Fruit fly (Drosophila melanogaster): Measurements from ENCODE around the gene Snx17.

Snx17 gene

dm6 chr2L:10191396-10191795, 15.4 kb downstream of the Snx17 start, which contains the start of gene Fum4:
Gene Fum4 (minus strand): TSS chr2L:10191496.
- no peak for TF ChIP-seq CG6854 (GFP tag; optimal IDR thresholded peaks at IDR 0.05)
- TF ChIP-seq Sox15 (GFP tag; optimal IDR thresholded peaks at IDR 0.05), result no peak
- TF ChIP-seq CG7368 (GFP tag; optimal IDR thresholded peaks at IDR 0.05), result no peak
- no peak for TF ChIP-seq CG1621 (tag; optimal IDR thresholded peaks at IDR 0.05)
- TF ChIP-seq lz (GFP tag; optimal IDR thresholded peaks at IDR 0.05), result no peak
- TF ChIP-seq CG8319 (GFP tag; optimal IDR thresholded peaks at IDR 0.05), result no peak
- no peak for TF ChIP-seq CG16779 (tag; optimal IDR thresholded peaks at IDR 0.05)
- TF ChIP-seq CG8119 (GFP tag; IDR thresholded peaks at IDR 0.05), result no peak
- TF ChIP-seq CG11902 (GFP tag; optimal IDR thresholded peaks at IDR 0.05), result no peak
- no peak for TF ChIP-seq vri (GFP tag; optimal IDR thresholded peaks at IDR 0.05)
- no peak for TF ChIP-seq pdm3 (GFP tag; optimal IDR thresholded peaks at IDR 0.05)
- TF ChIP-seq CG6163 (GFP tag; IDR thresholded peaks at IDR 0.05), result no peak
- no peak for TF ChIP-seq CG11294 (GFP tag; IDR thresholded peaks at IDR 0.05)
- no peak for TF ChIP-seq CG31627 (GFP tag; optimal IDR thresholded peaks at IDR 0.05)
- TF ChIP-seq CG3919 (GFP tag; optimal IDR thresholded peaks at IDR 0.05), result no peak
- no peak for TF ChIP-seq Hr4 (GFP tag; optimal IDR thresholded peaks at IDR 0.05)

- TF ChIP-seq CG31627 (GFP tag; optimal IDR thresholded peaks at IDR 0.05) (no peak), Eip93F (GFP tag; optimal IDR thresholded peaks at IDR 0.05) (no peak), spab (GFP tag; optimal IDR thresholded peaks at IDR 0.05) (no peak), CG8319 (GFP tag; optimal IDR thresholded peaks at IDR 0.05) (no peak), CG10631 (GFP tag; optimal IDR thresholded peaks at IDR 0.05) (no peak), Sox102F (GFP tag; optimal IDR thresholded peaks at IDR 0.05) (no peak), CG6276 (GFP tag; optimal IDR thresholded peaks at IDR 0.05) (no peak), CG10669 (GFP tag; optimal IDR thresholded peaks at IDR 0.05) (no peak), Gug (GFP tag; IDR thresholded peaks at IDR 0.05) (no peak), CG6163 (GFP tag; IDR thresholded peaks at IDR 0.05) (no peak), ss (GFP tag; optimal IDR thresholded peaks at IDR 0.05) (no peak), CG1621 (tag; optimal IDR thresholded peaks at IDR 0.05) (no peak), fkh (GFP tag; optimal IDR thresholded peaks at IDR 0.05) (no peak), CG32006 (GFP tag; optimal IDR thresholded peaks at IDR 0.05) (no peak), pdm3 (GFP tag; optimal IDR thresholded peaks at IDR 0.05) (no peak), CG8119 (GFP tag; IDR thresholded peaks at IDR 0.05) (no peak), Hr38 (GFP tag; optimal IDR thresholded peaks at IDR 0.05) (no peak)
Observed at dm6 chr2L:10180182-10180779, 26.5 kb downstream of the Snx17 start, which contains the start of gene CG44153. Gene CG44153 (minus strand): TSS chr2L:10180256.

- TF ChIP-seq Eip75B (GFP tag; optimal IDR thresholded peaks at IDR 0.05) (no peak), Sox15 (GFP tag; optimal IDR thresholded peaks at IDR 0.05) (no peak), pdm3 (GFP tag; optimal IDR thresholded peaks at IDR 0.05) (no peak)
Observed at dm6 chr2L:10172402-10172801, 34.4 kb downstream of the Snx17 start, which contains the start of gene CG13137. Gene CG13137 (plus strand): TSS chr2L:10172702.

Measured in whole organism, prepupa.